Worm (Caenorhabditis elegans) whole organism, L3 larva: ENCODE measurements around the gene dtmk-1.
A peak's percentile ranks its signal among the peaks of the same experiment; 100 is the strongest.

Experiments used
- R02D3.7 ChIP-seq: fragments of 150-350 bp; optimal IDR thresholded peaks from 2 replicates; lab custom pipeline; 2014; ENCODE audit warnings: missing biosample characterization, missing genetic modification characterization
- aly-2 ChIP-seq: fragments of 150-350 bp; optimal IDR thresholded peaks from 2 replicates; lab custom pipeline; 2014; ENCODE audit warnings: missing biosample characterization, missing genetic modification characterization
- ceh-16 ChIP-seq: sonication (generic microtip); optimal IDR thresholded peaks from 2 replicates; lab custom pipeline; 2017; ENCODE audit warnings: missing biosample characterization, missing genetic modification characterization
- ceh-82 ChIP-seq: fragments of 150-350 bp; optimal IDR thresholded peaks from 2 replicates; lab custom pipeline; 2014; ENCODE audit warnings: missing biosample characterization, missing genetic modification characterization
- ceh-9 ChIP-seq: sonication (generic microtip); optimal IDR thresholded peaks from 2 replicates; lab custom pipeline; 2018; ENCODE audit warnings: missing biosample characterization, missing genetic modification characterization
- daf-12 ChIP-seq: fragments of 150-350 bp; optimal IDR thresholded peaks from 2 replicates; lab custom pipeline; 2014; ENCODE audit warnings: missing biosample characterization, missing genetic modification reagents, missing genetic modification characterization
- elt-1 ChIP-seq: fragments of 150-350 bp; optimal IDR thresholded peaks from 2 replicates; lab custom pipeline; 2014; ENCODE audit warnings: missing biosample characterization, missing genetic modification characterization
- elt-2 ChIP-seq: sonication (generic microtip); optimal IDR thresholded peaks from 2 replicates; lab custom pipeline; 2016; ENCODE audit warnings: missing genetic modification reagents, mild to moderate bottlenecking, missing genetic modification characterization, missing compliant biosample characterization
- elt-3 ChIP-seq, 3 experiments: fragments of 150-350 bp in 1 of 3; sonication (generic microtip) in 2 of 3; optimal IDR thresholded peaks; 2 replicates in 2 of 3; 4 replicates in 1 of 3; lab custom pipeline; 2014 to 2017; ENCODE audit warnings: missing biosample characterization in 3 of 3, missing genetic modification characterization in 3 of 3
- eor-1 ChIP-seq, 2 experiments: fragments of 150-350 bp; optimal IDR thresholded peaks; 2 replicates each; lab custom pipeline; 2014 to 2018; ENCODE audit warnings: missing biosample characterization in 2 of 2, missing genetic modification characterization in 2 of 2
- fkh-10 ChIP-seq: sonication (generic microtip); optimal IDR thresholded peaks from 2 replicates; lab custom pipeline; 2017; ENCODE audit warnings: missing biosample characterization, missing genetic modification reagents, missing genetic modification characterization
- fkh-2 ChIP-seq: fragments of 150-350 bp; optimal IDR thresholded peaks from 2 replicates; lab custom pipeline; 2014; ENCODE audit warnings: missing biosample characterization, missing genetic modification reagents, missing genetic modification characterization
- fos-1 ChIP-seq: fragments of 150-350 bp; optimal IDR thresholded peaks from 2 replicates; lab custom pipeline; 2014; ENCODE audit warnings: missing biosample characterization, missing genetic modification characterization
- jun-1 ChIP-seq: fragments of 150-350 bp; optimal IDR thresholded peaks from 2 replicates; lab custom pipeline; 2014; ENCODE audit warnings: missing biosample characterization, missing genetic modification reagents, missing genetic modification characterization
- lin-15B ChIP-seq: fragments of 150-350 bp; optimal IDR thresholded peaks from 2 replicates; lab custom pipeline; 2014; ENCODE audit warnings: missing biosample characterization, missing genetic modification characterization
- lin-39 ChIP-seq: fragments of 150-350 bp; optimal IDR thresholded peaks from 2 replicates; lab custom pipeline; 2018; ENCODE audit warnings: missing biosample characterization, missing genetic modification reagents, missing genetic modification characterization
- lsy-12 ChIP-seq: sonication (generic microtip); optimal IDR thresholded peaks from 2 replicates; lab custom pipeline; 2016; ENCODE audit warnings: mild to moderate bottlenecking, missing genetic modification characterization, missing compliant biosample characterization
- mml-1 ChIP-seq: fragments of 150-350 bp; sonication (generic microtip); optimal IDR thresholded peaks from 3 replicates; lab custom pipeline; 2014; ENCODE audit warnings: missing biosample characterization, missing genetic modification characterization
- nfya-1 ChIP-seq: sonication (generic microtip); optimal IDR thresholded peaks from 2 replicates; lab custom pipeline; 2017; ENCODE audit warnings: missing genetic modification characterization, mild to moderate bottlenecking, missing compliant biosample characterization, antibody characterized with exemption, moderate library complexity; ENCODE audit not compliant: insufficient read depth
- nhr-11 ChIP-seq: fragments of 150-350 bp; optimal IDR thresholded peaks from 2 replicates; lab custom pipeline; 2014; ENCODE audit warnings: missing biosample characterization, missing genetic modification characterization
- nhr-12 ChIP-seq: fragments of 150-350 bp; optimal IDR thresholded peaks from 2 replicates; lab custom pipeline; 2014; ENCODE audit warnings: missing biosample characterization, missing genetic modification characterization
- nhr-25 ChIP-seq: sonication (generic microtip); optimal IDR thresholded peaks from 2 replicates; lab custom pipeline; 2017; ENCODE audit warnings: missing biosample characterization, missing genetic modification characterization
- nhr-43 ChIP-seq: sonication (generic microtip); optimal IDR thresholded peaks from 2 replicates; lab custom pipeline; 2016; ENCODE audit warnings: mild to moderate bottlenecking, missing genetic modification characterization, missing compliant biosample characterization; ENCODE audit not compliant: poor library complexity, severe bottlenecking
- nhr-67 ChIP-seq: fragments of 150-350 bp; optimal IDR thresholded peaks from 2 replicates; lab custom pipeline; 2014; ENCODE audit warnings: missing biosample characterization, missing genetic modification characterization
- nhr-77 ChIP-seq: fragments of 150-350 bp; optimal IDR thresholded peaks from 2 replicates; lab custom pipeline; 2014; ENCODE audit warnings: missing biosample characterization, missing genetic modification characterization
- pqm-1 ChIP-seq: fragments of 150-350 bp; optimal IDR thresholded peaks from 2 replicates; lab custom pipeline; 2017; ENCODE audit warnings: missing biosample characterization, missing genetic modification characterization, inconsistent platforms
- skn-1 ChIP-seq: fragments of 150-350 bp; optimal IDR thresholded peaks from 2 replicates; lab custom pipeline; 2014; ENCODE audit warnings: missing biosample characterization, missing genetic modification characterization
- snpc-4 ChIP-seq: fragments of 150-350 bp; optimal IDR thresholded peaks from 2 replicates; lab custom pipeline; 2014; ENCODE audit warnings: missing biosample characterization, missing genetic modification characterization
- unc-39 ChIP-seq: sonication (generic microtip); optimal IDR thresholded peaks from 4 replicates; lab custom pipeline; 2017; ENCODE audit warnings: missing biosample characterization, missing genetic modification characterization
- unc-62 ChIP-seq: fragments of 150-350 bp; sonication (generic microtip); optimal IDR thresholded peaks from 4 replicates; lab custom pipeline; 2014; ENCODE audit warnings: missing biosample characterization, missing genetic modification reagents, missing genetic modification characterization
- zag-1 ChIP-seq: fragments of 150-350 bp; optimal IDR thresholded peaks from 2 replicates; lab custom pipeline; 2014; ENCODE audit warnings: missing biosample characterization, missing genetic modification characterization
- ztf-4 ChIP-seq: fragments of 150-350 bp; optimal IDR thresholded peaks from 2 replicates; lab custom pipeline; 2014; ENCODE audit warnings: missing biosample characterization, missing genetic modification characterization

Gene dtmk-1

ce11 chrII:9921622-9922269 is 45.2 kb downstream of the dtmk-1 start, which contains the start of gene C05C10.2:
C05C10.2 (plus strand) TSS chrII:9922219.
- TF ChIP-seq lin-15B (tag; lab: Kevin White, UChicago) (no peak), nhr-11 (tag; lab: Kevin White, UChicago) (no peak), daf-12 (tag; lab: Kevin White, UChicago) (no peak), unc-39 (no peak), nhr-25 (tag; lab: Kevin White, UChicago) (no peak), fkh-2 (tag; lab: Kevin White, UChicago) (no peak), nfya-1 (peak; percentile 35)
- TF ChIP-seq, all 47 proteins: peak for 1

ce11 chrII:9920468-9920867 is 46.4 kb downstream of the dtmk-1 start, which contains the start of gene pho-10:
pho-10 (minus strand) TSS chrII:9920568.
- TF ChIP-seq elt-3 (tag; optimal IDR thresholded peaks at IDR 0.05; lab: Kevin White, UChicago) (no peak), ztf-4 (no peak), pqm-1 (tag; lab: Kevin White, UChicago) (no peak), fos-1 (tag; lab: Kevin White, UChicago) (no peak), nhr-67 (tag; lab: Kevin White, UChicago) (no peak), nhr-11 (tag; lab: Kevin White, UChicago) (no peak), nhr-43 (tag; lab: Kevin White, UChicago) (no peak)

- TF ChIP-seq jun-1 (tag; lab: Kevin White, UChicago) (no peak), ceh-9 (no peak), aly-2 (tag; lab: Kevin White, UChicago) (no peak), nhr-43 (tag; lab: Kevin White, UChicago) (no peak), zag-1 (no peak), unc-62 (GFP tag; lab: Kevin White, UChicago) (no peak), elt-1 (tag; lab: Kevin White, UChicago) (no peak), nhr-12 (tag; lab: Kevin White, UChicago) (no peak), lin-15B (tag; lab: Kevin White, UChicago) (no peak), eor-1 (tag; optimal IDR thresholded peaks at IDR 0.05; lab: Kevin White, UChicago) (no peak)
These were observed 49.0 kb downstream of the dtmk-1 start, which contains the start of gene C05C10.8 for ce11 chrII:9917904-9918303. C05C10.8 (minus strand) TSS chrII:9918004.

- TF ChIP-seq fkh-10 (GFP tag; lab: Kevin White, UChicago), result no peak
- TF ChIP-seq fkh-2 (tag; lab: Kevin White, UChicago), result no peak
- TF ChIP-seq zag-1, result no peak
- TF ChIP-seq skn-1 (tag; lab: Kevin White, UChicago), result no peak
- no peak for TF ChIP-seq nhr-12 (tag; lab: Kevin White, UChicago)
- TF ChIP-seq ceh-16, result no peak
- no peak for TF ChIP-seq R02D3.7 (tag; lab: Kevin White, UChicago)
- TF ChIP-seq ztf-4, result no peak
These were observed 50.7 kb downstream of the dtmk-1 start, which contains the start of gene F26C11.4 for ce11 chrII:9916177-9916576. F26C11.4 (minus strand) TSS chrII:9916277.

- no peak for TF ChIP-seq lin-39
- no peak for TF ChIP-seq eor-1 (tag; optimal IDR thresholded peaks at IDR 0.05; lab: Kevin White, UChicago)
- no peak for TF ChIP-seq snpc-4
- TF ChIP-seq aly-2 (tag; lab: Kevin White, UChicago), result no peak
- TF ChIP-seq daf-12 (tag; lab: Kevin White, UChicago), result no peak
- TF ChIP-seq nhr-43 (tag; lab: Kevin White, UChicago), result no peak
- no peak for TF ChIP-seq ceh-82 (tag; lab: Kevin White, UChicago)
- no peak for TF ChIP-seq fkh-2 (tag; lab: Kevin White, UChicago)
- no peak for TF ChIP-seq nhr-77 (tag; lab: Kevin White, UChicago)
- TF ChIP-seq ceh-16, result no peak
- TF ChIP-seq mml-1 (tag; lab: Kevin White, UChicago), result no peak
- no peak for TF ChIP-seq unc-62 (GFP tag; lab: Kevin White, UChicago)
- TF ChIP-seq lin-15B (tag; lab: Kevin White, UChicago), result no peak
- no peak for TF ChIP-seq lsy-12 (tag; lab: Kevin White, UChicago)
- TF ChIP-seq nhr-25 (tag; lab: Kevin White, UChicago), result no peak
- no peak for TF ChIP-seq elt-2
- TF ChIP-seq unc-39, result no peak
- TF ChIP-seq R02D3.7 (tag; lab: Kevin White, UChicago), result no peak
- TF ChIP-seq fkh-10 (GFP tag; lab: Kevin White, UChicago), result no peak
- TF ChIP-seq, all 47 proteins: peak for 0
These were observed 51.9 kb downstream of the dtmk-1 start, which contains the start of gene F26C11.3 for ce11 chrII:9914999-9915398. F26C11.3 (minus strand) TSS chrII:9915099.
